Fruit fly (Drosophila melanogaster): ENCODE data around the gene CG1737.

The CG1737 gene

dm6 chrX:11355708-11356174 lies 5.3 kb downstream of the CG1737 start, which contains the start of gene dsh:
TSS of gene dsh (plus strand) at chrX:11355881.
- TF ChIP-seq CG32532 (GFP tag; IDR thresholded peaks at IDR 0.05) (peak; percentile 37; the same call in 1 of the 2 replicates), CG6689 (GFP tag; IDR thresholded peaks at IDR 0.05) (peak; percentile 23; the same call in 1 of the 2 replicates), Rx (GFP tag; IDR thresholded peaks at IDR 0.05) (no peak), CG34422 (GFP tag; IDR thresholded peaks at IDR 0.05) (0 out of 3 replicates have a peak, but pooled peaks have one; percentile 48), ci (GFP tag; IDR thresholded peaks at IDR 0.05) (0 out of 3 replicates have a peak, but pooled peaks have one; percentile 17), CG2116 (GFP tag; optimal IDR thresholded peaks at IDR 0.05) (peak; percentile 56), CG9797 (GFP tag; optimal IDR thresholded peaks at IDR 0.05) (peak; percentile 72), CG5245 (GFP tag; optimal IDR thresholded peaks at IDR 0.05) (no peak), Sry-δ (GFP tag; optimal IDR thresholded peaks at IDR 0.05) (peak; percentile 57), nerfin-1 (tag; optimal IDR thresholded peaks at IDR 0.05) (peak; percentile 3), croc (GFP tag; conservative IDR thresholded peaks at IDR 0.05) (no peak), inv (GFP tag; IDR thresholded peaks at IDR 0.05; ENCODE audit: partially characterized antibody) (peak; percentile 38; the same call in 1 of the 2 replicates), sd (tag; optimal IDR thresholded peaks at IDR 0.05) (peak; percentile 79), CG9727 (GFP tag; optimal IDR thresholded peaks at IDR 0.05) (peak; percentile 24), CG18476 (GFP tag; optimal IDR thresholded peaks at IDR 0.05) (no peak), row (GFP tag; IDR thresholded peaks at IDR 0.05) (peak; percentile 60), tio (GFP tag; optimal IDR thresholded peaks at IDR 0.05) (no peak), Bgb (GFP tag; IDR thresholded peaks at IDR 0.05; ENCODE audit: partially characterized antibody) (peak; percentile 44; the same call in 1 of the 2 replicates), CG4820 (GFP tag; optimal IDR thresholded peaks at IDR 0.05) (no peak), lilli (GFP tag; optimal IDR thresholded peaks at IDR 0.05) (peak; percentile 21), CTCF (GFP tag; optimal IDR thresholded peaks at IDR 0.05) (no peak), gfzf (GFP tag; optimal IDR thresholded peaks at IDR 0.05) (peak; percentile 82), Dp (GFP tag; optimal IDR thresholded peaks at IDR 0.05) (peak; percentile 60), prd (optimal IDR thresholded peaks at IDR 0.05) (no peak), prd (GFP tag; IDR thresholded peaks at IDR 0.05) (0 out of 3 replicates have a peak, but pooled peaks have one; percentile 14), NC2β (GFP tag; optimal IDR thresholded peaks at IDR 0.05) (no peak), CG30020 (tag; optimal IDR thresholded peaks at IDR 0.05) (peak; percentile 38), CG14710 (tag; optimal IDR thresholded peaks at IDR 0.05) (peak; percentile 57), sna (GFP tag; IDR thresholded peaks at IDR 0.05; ENCODE audit: partially characterized antibody) (0 out of 2 replicates have a peak, but pooled peaks have one; percentile 29), phol (tag; optimal IDR thresholded peaks at IDR 0.05) (peak; percentile 3), Lhr (GFP tag; optimal IDR thresholded peaks at IDR 0.05) (peak; percentile 5), nmo (GFP tag; optimal IDR thresholded peaks at IDR 0.05) (peak; percentile 53), CG15514 (GFP tag; optimal IDR thresholded peaks at IDR 0.05) (peak; percentile 15), Antp (GFP tag; optimal IDR thresholded peaks at IDR 0.05) (peak; percentile 37), CG2129 (GFP tag; IDR thresholded peaks at IDR 0.05; ENCODE audit: partially characterized antibody) (0 out of 2 replicates have a peak, but pooled peaks have one; percentile 21), Awh (GFP tag; IDR thresholded peaks at IDR 0.05) (no peak), E2f2 (GFP tag; IDR thresholded peaks at IDR 0.05) (peak; percentile 62), trem (tag; optimal IDR thresholded peaks at IDR 0.05) (peak; percentile 56), HLH4C (GFP tag; IDR thresholded peaks at IDR 0.05; ENCODE audit: partially characterized antibody) (peak; percentile 40; the same call in 1 of the 3 replicates), amos (GFP tag; IDR thresholded peaks at IDR 0.05; ENCODE audit: partially characterized antibody) (peak; percentile 29; the same call in 1 of the 2 replicates), Dll (GFP tag; IDR thresholded peaks at IDR 0.05; ENCODE audit: partially characterized antibody) (peak; percentile 75), lov (optimal IDR thresholded peaks at IDR 0.05) (no peak), lov (GFP tag; IDR thresholded peaks at IDR 0.05) (no peak), sens (GFP tag) (peak; percentile 86), nom (GFP tag; optimal IDR thresholded peaks at IDR 0.05) (peak; percentile 41), CG30431 (GFP tag; optimal IDR thresholded peaks at IDR 0.05) (no peak), eve (GFP tag; optimal IDR thresholded peaks at IDR 0.05) (no peak), Dref (GFP tag; IDR thresholded peaks at IDR 0.05) (peak; percentile 61), Stat92E (GFP tag; optimal IDR thresholded peaks at IDR 0.05) (peak in 1 of 3 experiments; percentile 1), CG12071 (GFP tag; optimal IDR thresholded peaks at IDR 0.05) (no peak)
